Fruit fly (Drosophila melanogaster): ENCODE results near the gene CG9967.

The CG9967 gene

dm6 chr2L:2348479-2348878 lies 8.7 kb downstream of the CG9967 start (continued):
- TF ChIP-seq hkb (optimal IDR thresholded peaks at IDR 0.05) = no peak
- TF ChIP-seq hkb (GFP tag; IDR thresholded peaks at IDR 0.05) = 0 out of 2 replicates have a peak, but pooled peaks have one; percentile 38
- TF ChIP-seq Side (GFP tag; optimal IDR thresholded peaks at IDR 0.05) = no peak
- no peak for TF ChIP-seq CG7271 (tag; optimal IDR thresholded peaks at IDR 0.05)
- TF ChIP-seq sima (GFP tag; optimal IDR thresholded peaks at IDR 0.05) = no peak
- TF ChIP-seq CG34224 (GFP tag; IDR thresholded peaks at IDR 0.05; ENCODE audit: partially characterized antibody) = no peak
- TF ChIP-seq Xrp1 (GFP tag; IDR thresholded peaks at IDR 0.05) = peak; percentile 47; the same call in 1 of the 2 replicates
- TF ChIP-seq CG1792 (GFP tag; optimal IDR thresholded peaks at IDR 0.05) = no peak
- TF ChIP-seq CG42726 (GFP tag; IDR thresholded peaks at IDR 0.05; ENCODE audit: partially characterized antibody) = no peak
- no peak for TF ChIP-seq CG31224 (GFP tag; IDR thresholded peaks at IDR 0.05)
- TF ChIP-seq CG17186 (GFP tag; optimal IDR thresholded peaks at IDR 0.05) = no peak
- peak; percentile 12 for TF ChIP-seq D19B (GFP tag; optimal IDR thresholded peaks at IDR 0.05)
- peak; percentile 17 for TF ChIP-seq Xbp1 (GFP tag; optimal IDR thresholded peaks at IDR 0.05)
- no peak for TF ChIP-seq lov (optimal IDR thresholded peaks at IDR 0.05)
- TF ChIP-seq lov (GFP tag; IDR thresholded peaks at IDR 0.05) = no peak
- TF ChIP-seq CG1647 (GFP tag; optimal IDR thresholded peaks at IDR 0.05) = no peak
- no peak for TF ChIP-seq amos (GFP tag; IDR thresholded peaks at IDR 0.05; ENCODE audit: partially characterized antibody)
- TF ChIP-seq CG15269 (tag; optimal IDR thresholded peaks at IDR 0.05) = peak; percentile 57
- TF ChIP-seq en (GFP tag; optimal IDR thresholded peaks at IDR 0.05) = no peak
- peak; percentile 19 for TF ChIP-seq ind (GFP tag; optimal IDR thresholded peaks at IDR 0.05)
- no peak for TF ChIP-seq CG5953 (GFP tag; IDR thresholded peaks at IDR 0.05)
- TF ChIP-seq Dfd (GFP tag; optimal IDR thresholded peaks at IDR 0.05) = no peak
- TF ChIP-seq sc (optimal IDR thresholded peaks at IDR 0.05) = no peak
- no peak for TF ChIP-seq sc (GFP tag; optimal IDR thresholded peaks at IDR 0.05)
- peak; percentile 66 for TF ChIP-seq Hmr (GFP tag; optimal IDR thresholded peaks at IDR 0.05)
- peak; percentile 5 for TF ChIP-seq CG1233 (GFP tag; optimal IDR thresholded peaks at IDR 0.05)
- peak; percentile 24 for TF ChIP-seq nmo (GFP tag; optimal IDR thresholded peaks at IDR 0.05)
- TF ChIP-seq h (optimal IDR thresholded peaks at IDR 0.05) = no peak
- no peak for TF ChIP-seq cad (GFP tag; optimal IDR thresholded peaks at IDR 0.05)
- peak; percentile 19 for TF ChIP-seq CG30403 (GFP tag; optimal IDR thresholded peaks at IDR 0.05)
- no peak for TF ChIP-seq rib (GFP tag; IDR thresholded peaks at IDR 0.05)
- TF ChIP-seq CG4404 (GFP tag; IDR thresholded peaks at IDR 0.05) = peak; percentile 51
- no peak for TF ChIP-seq CG31365 (tag; optimal IDR thresholded peaks at IDR 0.05)
- TF ChIP-seq CG10543 (GFP tag; optimal IDR thresholded peaks at IDR 0.05) = peak; percentile 17
- no peak for TF ChIP-seq nerfin-2 (GFP tag; IDR thresholded peaks at IDR 0.05; ENCODE audit: partially characterized antibody)
- no peak for TF ChIP-seq al (GFP tag; IDR thresholded peaks at IDR 0.05)
- TF ChIP-seq Hr3 (GFP tag; optimal IDR thresholded peaks at IDR 0.05) = no peak
- TF ChIP-seq Meics (GFP tag; optimal IDR thresholded peaks at IDR 0.05) = peak; percentile 62
- no peak for TF ChIP-seq insv (GFP tag; optimal IDR thresholded peaks at IDR 0.05)
- no peak for TF ChIP-seq ssp (GFP tag; IDR thresholded peaks at IDR 0.05)
- TF ChIP-seq Usf (GFP tag; optimal IDR thresholded peaks at IDR 0.05) = no peak
- no peak for TF ChIP-seq Ets65A (GFP tag)
- no peak for TF ChIP-seq CG7987 (GFP tag; optimal IDR thresholded peaks at IDR 0.05)
- TF ChIP-seq NC2β (GFP tag; optimal IDR thresholded peaks at IDR 0.05) = no peak
- TF ChIP-seq CG6854 (GFP tag; optimal IDR thresholded peaks at IDR 0.05) = peak; percentile 39
- peak; percentile 53 for TF ChIP-seq CG3847 (GFP tag; IDR thresholded peaks at IDR 0.05)
- no peak for TF ChIP-seq CG11456 (GFP tag; IDR thresholded peaks at IDR 0.05)
- TF ChIP-seq fd96Cb (tag; optimal IDR thresholded peaks at IDR 0.05) = no peak
- TF ChIP-seq CG12071 (GFP tag; optimal IDR thresholded peaks at IDR 0.05) = peak; percentile 7
- no peak for TF ChIP-seq bowl (GFP tag; IDR thresholded peaks at IDR 0.05)
- no peak for TF ChIP-seq da (GFP tag; optimal IDR thresholded peaks at IDR 0.05)
- TF ChIP-seq MTF-1 (GFP tag; optimal IDR thresholded peaks at IDR 0.05; ENCODE audit: borderline replicate concordance) = no peak
- TF ChIP-seq eyg (GFP tag; optimal IDR thresholded peaks at IDR 0.05) = no peak
